Fruit fly (Drosophila melanogaster): ENCODE measurements around the gene CG5653.

Gene CG5653

DNA sequence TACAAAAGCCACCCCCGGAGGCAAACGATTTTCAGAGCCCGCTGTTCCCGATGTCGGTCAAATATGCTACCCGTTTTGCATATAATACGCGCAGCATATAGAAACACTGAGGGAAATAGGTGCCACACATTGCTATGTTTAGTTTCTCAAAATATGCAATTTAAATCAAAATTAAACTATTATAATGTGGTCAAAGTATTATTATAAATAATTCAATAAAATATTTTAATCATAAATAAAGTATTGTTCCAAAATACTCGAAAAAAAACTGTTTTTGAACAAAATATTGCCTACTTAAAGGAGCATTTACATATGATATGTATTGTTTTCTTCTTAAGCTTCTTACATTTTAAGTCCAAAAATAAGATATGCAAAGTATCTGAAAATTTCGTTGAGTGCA lies 15.2 kb downstream of the CG5653 start (continued):
- TF ChIP-seq Sry-δ (GFP tag; optimal IDR thresholded peaks at IDR 0.05), result no peak
- peak; percentile 61 for TF ChIP-seq CG14710 (tag; optimal IDR thresholded peaks at IDR 0.05)
- no peak for TF ChIP-seq Bgb (GFP tag; IDR thresholded peaks at IDR 0.05; ENCODE audit: partially characterized antibody)
- TF ChIP-seq CG14014 (GFP tag; IDR thresholded peaks at IDR 0.05), result 0 out of 2 replicates have a peak, but pooled peaks have one; percentile 26
- no peak for TF ChIP-seq NC2β (GFP tag; optimal IDR thresholded peaks at IDR 0.05)
- TF ChIP-seq Optix (GFP tag; IDR thresholded peaks at IDR 0.05), result no peak
- peak; percentile 6 for TF ChIP-seq CG6765 (GFP tag; optimal IDR thresholded peaks at IDR 0.05)
- TF ChIP-seq CG4328 (GFP tag; optimal IDR thresholded peaks at IDR 0.05), result no peak
- TF ChIP-seq gcm2 (GFP tag; optimal IDR thresholded peaks at IDR 0.05), result no peak
- TF ChIP-seq tna (GFP tag; IDR thresholded peaks at IDR 0.05; ENCODE audit: partially characterized antibody), result no peak
- peak; percentile 53; the same call in 1 of the 2 replicates for TF ChIP-seq Ptx1 (GFP tag; IDR thresholded peaks at IDR 0.05)
- TF ChIP-seq eve (GFP tag; optimal IDR thresholded peaks at IDR 0.05), result no peak
- no peak for TF ChIP-seq CG12155 (GFP tag; optimal IDR thresholded peaks at IDR 0.05)
- TF ChIP-seq PHDP (tag; optimal IDR thresholded peaks at IDR 0.05), result peak; percentile 59
- TF ChIP-seq zen2 (GFP tag; IDR thresholded peaks at IDR 0.05; ENCODE audit: partially characterized antibody), result no peak
- TF ChIP-seq amos (GFP tag; IDR thresholded peaks at IDR 0.05; ENCODE audit: partially characterized antibody), result no peak
- TF ChIP-seq CG16813 (GFP tag; IDR thresholded peaks at IDR 0.05; ENCODE audit: partially characterized antibody), result no peak
- TF ChIP-seq CG6683 (GFP tag; optimal IDR thresholded peaks at IDR 0.05), result no peak
- TF ChIP-seq ewg (GFP tag; optimal IDR thresholded peaks at IDR 0.05), result no peak
- peak; percentile 70 for TF ChIP-seq CG15269 (tag; optimal IDR thresholded peaks at IDR 0.05)
- TF ChIP-seq CG3838 (GFP tag; optimal IDR thresholded peaks at IDR 0.05), result no peak
- no peak for TF ChIP-seq Taf1 (GFP tag; IDR thresholded peaks at IDR 0.05)
- no peak for TF ChIP-seq NC2α (GFP tag; optimal IDR thresholded peaks at IDR 0.05)
- TF ChIP-seq Fer1 (GFP tag; optimal IDR thresholded peaks at IDR 0.05), result peak; percentile 9
- TF ChIP-seq ems (GFP tag; optimal IDR thresholded peaks at IDR 0.05), result no peak
- TF ChIP-seq CG16815 (GFP tag; optimal IDR thresholded peaks at IDR 0.05), result no peak
- TF ChIP-seq dmrt99B (tag; optimal IDR thresholded peaks at IDR 0.05), result peak; percentile 78
- TF ChIP-seq corto (GFP tag; optimal IDR thresholded peaks at IDR 0.05), result no peak
- no peak for TF ChIP-seq CG10959 (GFP tag; IDR thresholded peaks at IDR 0.05)
- no peak for TF ChIP-seq CG33557 (GFP tag; optimal IDR thresholded peaks at IDR 0.05)
- no peak for TF ChIP-seq CG11093 (GFP tag; IDR thresholded peaks at IDR 0.05)
- TF ChIP-seq fd3F (GFP tag; optimal IDR thresholded peaks at IDR 0.05), result peak; percentile 53
- TF ChIP-seq Bteb2 (GFP tag; optimal IDR thresholded peaks at IDR 0.05), result no peak
- TF ChIP-seq Hr51 (GFP tag; optimal IDR thresholded peaks at IDR 0.05), result peak in 1 of 2 experiments; percentile 74
- no peak for TF ChIP-seq NfI (GFP tag; optimal IDR thresholded peaks at IDR 0.05)
- no peak for TF ChIP-seq Drgx (GFP tag; IDR thresholded peaks at IDR 0.05)
- TF ChIP-seq kni (GFP tag; optimal IDR thresholded peaks at IDR 0.05), result no peak
- peak; percentile 55 for TF ChIP-seq Fer3 (tag; optimal IDR thresholded peaks at IDR 0.05)
- no peak for TF ChIP-seq tll (GFP tag; optimal IDR thresholded peaks at IDR 0.05)
- TF ChIP-seq CG7963 (GFP tag; IDR thresholded peaks at IDR 0.05; ENCODE audit: partially characterized antibody), result no peak
- TF ChIP-seq Mes4 (GFP tag; optimal IDR thresholded peaks at IDR 0.05), result no peak
- no peak for TF ChIP-seq CG12236 (GFP tag; optimal IDR thresholded peaks at IDR 0.05)
- TF ChIP-seq CG6689 (GFP tag; IDR thresholded peaks at IDR 0.05), result peak; percentile 65
- TF ChIP-seq ttk (GFP tag; IDR thresholded peaks at IDR 0.05), result 0 out of 2 replicates have a peak, but pooled peaks have one; percentile 23
- no peak for TF ChIP-seq nom (GFP tag; optimal IDR thresholded peaks at IDR 0.05)
- no peak for TF ChIP-seq vfl (GFP tag; optimal IDR thresholded peaks at IDR 0.05)
- no peak for TF ChIP-seq CG15514 (GFP tag; optimal IDR thresholded peaks at IDR 0.05)
- no peak for TF ChIP-seq ci (GFP tag; IDR thresholded peaks at IDR 0.05)
- no peak for TF ChIP-seq C15 (GFP tag; IDR thresholded peaks at IDR 0.05)
- TF ChIP-seq rib (GFP tag; IDR thresholded peaks at IDR 0.05), result no peak
